Worm (Caenorhabditis elegans): ENCODE measurements around the gene F42G4.7.

F42G4.7 gene

DNA sequence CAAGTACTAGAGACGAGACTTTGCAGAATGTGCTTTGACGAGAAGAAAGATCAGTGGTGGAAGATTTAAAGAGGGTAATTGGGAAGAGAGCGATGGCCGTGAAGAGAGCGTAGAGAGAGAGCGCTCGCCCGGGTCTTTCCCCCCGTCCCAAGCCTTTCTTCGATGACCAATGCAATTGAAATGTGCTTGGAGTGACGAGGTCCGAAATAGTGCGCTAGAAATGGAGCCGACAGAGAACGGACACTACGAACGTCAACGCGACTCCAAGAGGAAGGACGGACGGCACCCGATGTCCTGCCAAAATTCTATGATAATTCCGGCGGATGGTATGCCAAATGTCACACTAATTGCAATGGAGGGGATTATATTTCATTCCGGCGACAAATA, 17.0 kb downstream of the F42G4.7 start:
- peak; percentile 33 for TF ChIP-seq ces-1 (GFP tag; optimal IDR thresholded peaks at IDR 0.05)
- TF ChIP-seq sptf-1 (tag; optimal IDR thresholded peaks at IDR 0.05), result peak; percentile 21
- TF ChIP-seq drap-1 (GFP tag; optimal IDR thresholded peaks at IDR 0.05), result no peak
- peak; percentile 9 for TF ChIP-seq ham-2 (GFP tag; optimal IDR thresholded peaks at IDR 0.05)
- TF ChIP-seq unc-120 (tag; optimal IDR thresholded peaks at IDR 0.05; ENCODE audit: poor library complexity, severe bottlenecking), result peak; percentile 36
- no peak for TF ChIP-seq ceh-83 (GFP tag; optimal IDR thresholded peaks at IDR 0.05)
- TF ChIP-seq cnd-1 (tag; optimal IDR thresholded peaks at IDR 0.05), result peak; percentile 53
- TF ChIP-seq tbx-8 (GFP tag; optimal IDR thresholded peaks at IDR 0.05), result no peak
- TF ChIP-seq unc-62 (GFP tag; optimal IDR thresholded peaks at IDR 0.05), result peak; percentile 35
- TF ChIP-seq hlh-1 (tag; optimal IDR thresholded peaks at IDR 0.05), result peak; percentile 24

DNA sequence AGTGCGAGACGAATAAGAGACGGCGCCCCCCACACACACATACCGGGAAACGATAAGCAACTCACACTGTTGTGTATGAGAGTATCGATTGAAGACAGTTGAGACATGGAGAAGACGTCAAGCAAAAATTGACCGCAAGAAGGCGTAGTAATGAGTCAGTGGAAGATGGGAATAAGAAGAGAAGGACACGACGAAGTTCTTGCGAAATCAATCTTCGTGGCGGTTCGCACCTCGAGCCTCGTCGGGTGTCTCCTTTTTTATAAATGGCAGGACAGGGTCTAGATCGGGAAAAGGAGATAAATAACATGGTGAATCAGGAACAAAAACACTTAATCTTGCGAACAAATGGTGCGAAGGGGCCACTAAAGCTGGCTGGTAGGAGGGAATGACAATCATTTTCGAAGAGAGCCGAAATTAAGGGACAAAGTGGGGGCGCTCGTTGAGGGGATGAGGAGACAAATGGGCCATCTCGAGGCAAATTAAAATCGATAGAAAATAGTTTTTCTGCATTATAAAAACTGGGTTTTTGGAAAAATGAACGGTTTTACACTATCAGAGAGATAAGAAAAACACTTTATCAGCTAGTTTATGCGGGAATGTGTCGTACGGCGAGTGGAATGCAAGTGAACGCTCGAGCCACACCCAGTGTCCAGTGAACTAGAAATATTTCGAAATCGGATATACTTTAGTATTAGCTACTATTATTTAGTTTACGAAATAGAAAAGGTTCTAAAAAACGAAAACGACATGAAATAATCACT, 17.6 kb downstream of the F42G4.7 start:
- TF ChIP-seq mab-5 (tag; optimal IDR thresholded peaks at IDR 0.05) (no peak), bed-3 (GFP tag; optimal IDR thresholded peaks at IDR 0.05) (no peak), nhr-12 (tag; optimal IDR thresholded peaks at IDR 0.05) (no peak), sem-2 (GFP tag; optimal IDR thresholded peaks at IDR 0.05) (no peak), M03D4.4 (tag; optimal IDR thresholded peaks at IDR 0.05) (no peak), unc-120 (tag; optimal IDR thresholded peaks at IDR 0.05; ENCODE audit: poor library complexity, severe bottlenecking) (no peak), unc-62 (GFP tag; optimal IDR thresholded peaks at IDR 0.05) (no peak), unc-39 (tag; optimal IDR thresholded peaks at IDR 0.05) (no peak), ztf-11 (tag; optimal IDR thresholded peaks at IDR 0.05) (no peak), snpc-4 (tag; optimal IDR thresholded peaks at IDR 0.05) (no peak), ham-2 (GFP tag; optimal IDR thresholded peaks at IDR 0.05) (no peak), mep-1 (tag; optimal IDR thresholded peaks at IDR 0.05) (no peak), nhr-28 (tag; optimal IDR thresholded peaks at IDR 0.05) (no peak), blmp-1 (tag; optimal IDR thresholded peaks at IDR 0.05) (no peak), cnd-1 (tag; optimal IDR thresholded peaks at IDR 0.05) (no peak), sptf-1 (tag; optimal IDR thresholded peaks at IDR 0.05) (no peak), drap-1 (GFP tag; optimal IDR thresholded peaks at IDR 0.05) (no peak), lin-13 (tag; optimal IDR thresholded peaks at IDR 0.05) (no peak), nhr-2 (tag; optimal IDR thresholded peaks at IDR 0.05) (no peak)

DNA sequence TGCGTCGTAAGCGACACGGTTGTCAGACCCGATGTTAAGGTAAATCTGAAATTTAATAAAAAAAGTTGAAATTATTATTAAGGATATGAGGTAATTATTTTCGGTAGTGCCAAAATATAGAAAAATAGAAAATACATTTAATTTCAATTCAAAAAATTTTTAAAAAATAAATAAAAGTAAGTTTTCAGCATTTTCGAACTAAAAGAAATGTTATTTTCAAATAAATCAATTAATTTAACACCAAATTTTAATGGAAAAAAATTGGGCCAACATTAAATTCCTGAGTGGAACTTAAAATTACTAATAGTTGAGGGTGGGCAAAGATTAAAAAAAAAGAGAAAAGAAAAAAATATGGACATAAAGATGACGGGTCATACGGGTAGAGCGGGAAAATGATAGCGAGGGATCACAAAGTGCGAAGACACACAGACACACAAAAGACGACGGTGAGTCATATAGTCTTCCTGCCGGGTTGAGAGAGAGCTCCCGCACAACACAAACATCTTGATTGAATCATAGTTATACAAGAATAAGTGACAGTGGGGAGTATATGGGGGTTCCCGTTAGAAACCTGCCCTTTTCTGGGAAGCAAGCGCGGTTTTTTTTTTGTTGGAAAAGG, 21.2 kb downstream of the F42G4.7 start, which contains the start of gene max-2:
Gene max-2 (minus strand): TSS at position 51 of the 619 bp plus-strand sequence.
- TF ChIP-seq bed-3 (GFP tag; optimal IDR thresholded peaks at IDR 0.05) (no peak), sem-2 (GFP tag; optimal IDR thresholded peaks at IDR 0.05) (no peak), tbx-8 (GFP tag; optimal IDR thresholded peaks at IDR 0.05) (no peak), ztf-11 (tag; optimal IDR thresholded peaks at IDR 0.05) (no peak)

ce11 chrII:13023518-13023917, 23.6 kb downstream of the F42G4.7 start:
- TF ChIP-seq ztf-11 (tag; optimal IDR thresholded peaks at IDR 0.05), result no peak
- TF ChIP-seq ceh-83 (GFP tag; optimal IDR thresholded peaks at IDR 0.05), result no peak
- no peak for TF ChIP-seq zip-8 (tag; optimal IDR thresholded peaks at IDR 0.05)
- no peak for TF ChIP-seq ceh-43 (GFP tag; optimal IDR thresholded peaks at IDR 0.05)
- no peak for TF ChIP-seq sptf-1 (tag; optimal IDR thresholded peaks at IDR 0.05)
- TF ChIP-seq ceh-39 (tag; optimal IDR thresholded peaks at IDR 0.05), result no peak
- TF ChIP-seq unc-62 (GFP tag; optimal IDR thresholded peaks at IDR 0.05), result no peak
- TF ChIP-seq unc-39 (tag; optimal IDR thresholded peaks at IDR 0.05), result no peak

- TF ChIP-seq unc-62 (GFP tag; optimal IDR thresholded peaks at IDR 0.05) (no peak), M03D4.4 (tag; optimal IDR thresholded peaks at IDR 0.05) (no peak), elt-1 (tag; optimal IDR thresholded peaks at IDR 0.05; ENCODE audit: borderline replicate concordance, insufficient read depth) (no peak), drap-1 (GFP tag; optimal IDR thresholded peaks at IDR 0.05) (no peak), mls-2 (tag; optimal IDR thresholded peaks at IDR 0.05) (no peak), ceh-39 (tag; optimal IDR thresholded peaks at IDR 0.05) (no peak)
These were observed 24.5 kb downstream of the F42G4.7 start for ce11 chrII:13022555-13022954.

All from whole organism, mixed stage, embryonic.